Fruit fly (Drosophila melanogaster) whole organism, embryonic: Measurements from ENCODE around the gene nod.

ENCODE experiments used
- Atf6 ChIP-seq: fragments of 200-800 bp; sonication (Bioruptor generic); IDR thresholded peaks from 2 replicates; pipeline ENCODE4 v1.3.6; 2022; ENCODE audit warnings: missing biosample characterization, missing genetic modification characterization
- BEAF-32 ChIP-seq: fragments of 200-800 bp; sonication (Bioruptor generic); optimal IDR thresholded peaks from 3 replicates; lab custom pipeline; 2017; ENCODE audit warnings: missing biosample characterization, missing genetic modification characterization, mild to moderate bottlenecking, moderate library complexity, missing genetic modification reagents
- C15 ChIP-seq: fragments of 200-800 bp; sonication (Bioruptor generic); IDR thresholded peaks from 3 replicates; pipeline ENCODE4 v1.3.6; 2022; ENCODE audit warnings: missing biosample characterization, missing genetic modification characterization
- CG10321 ChIP-seq: fragments of 200-800 bp; sonication (Bioruptor generic); IDR thresholded peaks from 2 replicates; pipeline ENCODE4 v1.3.6; 2022; ENCODE audit warnings: missing biosample characterization, missing genetic modification characterization
- CG10543 ChIP-seq: fragments of 200-800 bp; sonication (Bioruptor generic); optimal IDR thresholded peaks from 3 replicates; lab custom pipeline; 2017; ENCODE audit warnings: missing biosample characterization, mild to moderate bottlenecking, missing genetic modification characterization, moderate library complexity
- CG10979 ChIP-seq: fragments of 200-800 bp; sonication (Bioruptor generic); optimal IDR thresholded peaks from 2 replicates; lab custom pipeline; 2018; ENCODE audit warnings: missing biosample characterization, mild to moderate bottlenecking, missing genetic modification characterization, moderate library complexity
- CG11560 ChIP-seq: fragments of 200-800 bp; sonication (Bioruptor generic); IDR thresholded peaks from 3 replicates; pipeline ENCODE4 v1.3.6; 2022; ENCODE audit warnings: missing biosample characterization, missing genetic modification characterization
- CG12391 ChIP-seq: fragments of 200-800 bp; sonication (Bioruptor generic); optimal IDR thresholded peaks from 3 replicates; lab custom pipeline; 2018; ENCODE audit warnings: missing biosample characterization, mild to moderate bottlenecking, missing genetic modification characterization, moderate library complexity
- CG13296 ChIP-seq: fragments of 200-800 bp; sonication (Bioruptor generic); optimal IDR thresholded peaks from 3 replicates; lab custom pipeline; 2018; ENCODE audit warnings: missing biosample characterization, mild to moderate bottlenecking, missing genetic modification characterization
- CG17359 ChIP-seq: fragments of 200-800 bp; sonication (Bioruptor generic); optimal IDR thresholded peaks from 3 replicates; lab custom pipeline; 2018; ENCODE audit warnings: missing biosample characterization, mild to moderate bottlenecking, missing genetic modification characterization, moderate library complexity
- CG17385 ChIP-seq: fragments of 200-800 bp; sonication (Bioruptor generic); optimal IDR thresholded peaks from 3 replicates; lab custom pipeline; 2018; ENCODE audit warnings: missing biosample characterization, mild to moderate bottlenecking, missing genetic modification characterization
- CG18262 ChIP-seq: fragments of 200-800 bp; optimal IDR thresholded peaks from 3 replicates; lab custom pipeline; 2019; ENCODE audit warnings: missing biosample characterization, mild to moderate bottlenecking, missing genetic modification characterization, moderate library complexity
- CG2120 ChIP-seq: fragments of 200-800 bp; sonication (Bioruptor generic); optimal IDR thresholded peaks from 3 replicates; lab custom pipeline; 2016; ENCODE audit warnings: missing biosample characterization, missing genetic modification characterization
- CG31441 ChIP-seq: fragments of 200-800 bp; sonication (Bioruptor generic); IDR thresholded peaks from 2 replicates; pipeline ENCODE4 v1.3.6; 2022; ENCODE audit warnings: missing biosample characterization, missing genetic modification characterization
- CG32772 ChIP-seq: fragments of 200-800 bp; sonication (Bioruptor generic); IDR thresholded peaks from 2 replicates; pipeline ENCODE4 v1.3.6; 2022; ENCODE audit warnings: missing biosample characterization, missing genetic modification characterization
- CG3281 ChIP-seq: fragments of 200-800 bp; sonication (Bioruptor generic); optimal IDR thresholded peaks from 3 replicates; lab custom pipeline; 2017; ENCODE audit warnings: missing biosample characterization, mild to moderate bottlenecking, missing genetic modification characterization
- CG4617 ChIP-seq: fragments of 200-800 bp; sonication (Bioruptor generic); optimal IDR thresholded peaks from 3 replicates; lab custom pipeline; 2016; ENCODE audit warnings: missing biosample characterization, missing genetic modification characterization, borderline replicate concordance
- CG5245 ChIP-seq: fragments of 200-800 bp; sonication (Bioruptor generic); optimal IDR thresholded peaks from 3 replicates; lab custom pipeline; 2016; ENCODE audit warnings: missing biosample characterization, missing genetic modification characterization
- CG7963 ChIP-seq: fragments of 200-800 bp; sonication (Bioruptor generic); IDR thresholded peaks from 3 replicates; pipeline ENCODE4 v1.3.6; 2022; ENCODE audit warnings: missing biosample characterization, missing genetic modification characterization; ENCODE audit not compliant: partially characterized antibody
- CG8359 ChIP-seq: fragments of 200-800 bp; sonication (Bioruptor generic); optimal IDR thresholded peaks from 2 replicates; lab custom pipeline; 2017; ENCODE audit warnings: missing biosample characterization, mild to moderate bottlenecking, missing genetic modification characterization, borderline replicate concordance
- CG8388 ChIP-seq: fragments of 200-800 bp; sonication (Bioruptor generic); optimal IDR thresholded peaks from 2 replicates; lab custom pipeline; 2019; ENCODE audit warnings: missing biosample characterization, mild to moderate bottlenecking, missing genetic modification characterization, moderate library complexity
- CG9437 ChIP-seq: fragments of 200-800 bp; sonication (Bioruptor generic); optimal IDR thresholded peaks from 2 replicates; lab custom pipeline; 2018; ENCODE audit warnings: missing biosample characterization, mild to moderate bottlenecking, missing genetic modification characterization
- Deaf1 ChIP-seq: fragments of 200-800 bp; optimal IDR thresholded peaks from 3 replicates; lab custom pipeline; 2019; ENCODE audit warnings: missing biosample characterization, mild to moderate bottlenecking, missing genetic modification characterization, moderate library complexity
- Dll ChIP-seq: fragments of 200-800 bp; sonication (Bioruptor generic); IDR thresholded peaks from 4 replicates; pipeline ENCODE4 v1.3.6; 2022; ENCODE audit warnings: missing biosample characterization, missing genetic modification characterization; ENCODE audit not compliant: partially characterized antibody
- Drgx ChIP-seq: fragments of 200-800 bp; sonication (Bioruptor generic); IDR thresholded peaks from 2 replicates; pipeline ENCODE4 v1.3.6; 2022; ENCODE audit warnings: missing biosample characterization, missing genetic modification characterization
- HLH54F ChIP-seq: fragments of 200-800 bp; sonication (Bioruptor generic); optimal IDR thresholded peaks from 3 replicates; lab custom pipeline; 2016; ENCODE audit warnings: missing biosample characterization, missing genetic modification characterization
- Med ChIP-seq: fragments of 200-800 bp; sonication (Bioruptor generic); peaks from one replicate; lab custom pipeline; 2016; ENCODE audit warnings: missing biosample characterization, missing genetic modification characterization, mild to moderate bottlenecking, inconsistent platforms, moderate library complexity
- Myb ChIP-seq: fragments of 200-800 bp; sonication (Bioruptor generic); optimal IDR thresholded peaks from 2 replicates; lab custom pipeline; 2016; ENCODE audit warnings: missing biosample characterization, missing genetic modification characterization
- NK7.1 ChIP-seq: fragments of 200-800 bp; sonication (Bioruptor generic); optimal IDR thresholded peaks from 3 replicates; lab custom pipeline; 2016; ENCODE audit warnings: missing biosample characterization, missing genetic modification characterization
- Neu2 ChIP-seq: fragments of 200-800 bp; sonication (Bioruptor generic); optimal IDR thresholded peaks from 3 replicates; lab custom pipeline; 2016; ENCODE audit warnings: missing biosample characterization, missing genetic modification characterization, borderline replicate concordance
- Scr ChIP-seq: fragments of 200-800 bp; sonication (Bioruptor generic); IDR thresholded peaks from 2 replicates; pipeline ENCODE4 v1.3.6; 2022; ENCODE audit warnings: missing biosample characterization, missing genetic modification characterization; ENCODE audit not compliant: partially characterized antibody
- bowl ChIP-seq: fragments of 200-800 bp; sonication (Bioruptor generic); IDR thresholded peaks from 2 replicates; pipeline ENCODE4 v1.3.6; 2022; ENCODE audit warnings: missing biosample characterization, missing genetic modification characterization
- corto ChIP-seq: fragments of 200-800 bp; sonication (Bioruptor generic); optimal IDR thresholded peaks from 2 replicates; lab custom pipeline; 2016; ENCODE audit warnings: missing biosample characterization, mild to moderate bottlenecking, missing genetic modification characterization, moderate library complexity
- exex ChIP-seq: fragments of 200-800 bp; sonication (Bioruptor generic); optimal IDR thresholded peaks from 4 replicates; lab custom pipeline; 2018; ENCODE audit warnings: missing biosample characterization, mild to moderate bottlenecking, missing genetic modification characterization, moderate library complexity
- fd3F ChIP-seq: fragments of 200-800 bp; sonication (Bioruptor generic); optimal IDR thresholded peaks from 2 replicates; lab custom pipeline; 2018; ENCODE audit warnings: missing biosample characterization, mild to moderate bottlenecking, missing genetic modification characterization, moderate library complexity
- grn ChIP-seq: fragments of 200-800 bp; sonication (Bioruptor generic); optimal IDR thresholded peaks from 3 replicates; lab custom pipeline; 2017; ENCODE audit warnings: missing biosample characterization, missing genetic modification characterization
- gsb-n ChIP-seq: fragments of 200-800 bp; sonication (Bioruptor generic); optimal IDR thresholded peaks from 3 replicates; lab custom pipeline; 2018; ENCODE audit warnings: missing biosample characterization, mild to moderate bottlenecking, missing genetic modification characterization
- gt ChIP-seq: fragments of 200-800 bp; sonication (Bioruptor generic); IDR thresholded peaks from 2 replicates; pipeline ENCODE4 v1.3.6; 2022; ENCODE audit warnings: missing biosample characterization, missing genetic modification characterization
- hth ChIP-seq: fragments of >200 bp; optimal IDR thresholded peaks from 2 replicates; lab custom pipeline; 2017; ENCODE audit warnings: inconsistent platforms
- ind ChIP-seq: fragments of 200-800 bp; sonication (Bioruptor generic); optimal IDR thresholded peaks from 3 replicates; lab custom pipeline; 2016; ENCODE audit warnings: missing biosample characterization, missing genetic modification characterization
- lola ChIP-seq, 3 experiments: fragments of >200 bp in 2 of 3; fragments of 200-800 bp in 1 of 3; sonication (Bioruptor generic) in 1 of 3; optimal IDR thresholded peaks; 2 replicates each; lab custom pipeline; 2017 to 2019; ENCODE audit warnings: missing biosample characterization in 3 of 3, missing genetic modification characterization in 3 of 3, mild to moderate bottlenecking in 1 of 3, moderate library complexity in 1 of 3
- mirr ChIP-seq: fragments of 200-800 bp; sonication (Bioruptor generic); optimal IDR thresholded peaks from 3 replicates; lab custom pipeline; 2018; ENCODE audit warnings: missing biosample characterization, mild to moderate bottlenecking, missing genetic modification characterization
- onecut ChIP-seq: fragments of 200-800 bp; sonication (Bioruptor generic); IDR thresholded peaks from 2 replicates; pipeline ENCODE4 v1.3.6; 2022; ENCODE audit warnings: missing biosample characterization, missing genetic modification characterization
- prd ChIP-seq, 3 experiments: fragments of >200 bp in 2 of 3; fragments of 200-800 bp in 1 of 3; sonication (Bioruptor generic) in 1 of 3; optimal IDR thresholded peaks in 2 of 3; IDR thresholded peaks in 1 of 3; 2 replicates in 2 of 3; 3 replicates in 1 of 3; pipeline versions ENCODE4 v1.3.6 to Lab custom; 2017 to 2022; ENCODE audit warnings: missing biosample characterization in 1 of 3, missing genetic modification characterization in 1 of 3
- sens-2 ChIP-seq: fragments of 200-800 bp; sonication (Bioruptor generic); IDR thresholded peaks from 2 replicates; pipeline ENCODE4 v1.3.6; 2022; ENCODE audit warnings: missing biosample characterization, missing genetic modification characterization
- sisA ChIP-seq: fragments of 200-800 bp; sonication (Bioruptor generic); IDR thresholded peaks from 2 replicates; pipeline ENCODE4 v1.3.6; 2022; ENCODE audit warnings: missing biosample characterization, missing genetic modification characterization
- sob ChIP-seq: fragments of 200-800 bp; sonication (Bioruptor generic); IDR thresholded peaks from 2 replicates; pipeline ENCODE4 v1.3.6; 2022; ENCODE audit warnings: missing biosample characterization, missing genetic modification characterization
- usp ChIP-seq: fragments of >200 bp; optimal IDR thresholded peaks from 2 replicates; lab custom pipeline; 2017; ENCODE audit warnings: missing biosample characterization, missing genetic modification characterization
- vvl ChIP-seq: fragments of 200-800 bp; sonication (Bioruptor generic); IDR thresholded peaks from 2 replicates; pipeline ENCODE4 v1.3.6; 2022; ENCODE audit warnings: missing biosample characterization, missing genetic modification characterization
- zfh2 ChIP-seq: fragments of 200-800 bp; sonication (Bioruptor generic); optimal IDR thresholded peaks from 2 replicates; lab custom pipeline; 2016; ENCODE audit warnings: missing biosample characterization, missing genetic modification characterization

Gene nod

dm6 chrX:11600795-11601358 is 20.3 kb downstream of the nod start (continued):
- TF ChIP-seq Deaf1 (tag; lab: Kevin White, UChicago), result no peak
- peak; percentile 90 for TF ChIP-seq CG10321 (GFP tag; lab: Robert Waterston, UW)
- no peak for TF ChIP-seq gt
- no peak for TF ChIP-seq CG10543 (GFP tag; lab: Kevin White, UChicago)
- no peak for TF ChIP-seq prd (optimal IDR thresholded peaks at IDR 0.05; lab: Kevin White, UChicago)
- TF ChIP-seq prd (GFP tag; IDR thresholded peaks at IDR 0.05; lab: Robert Waterston, UW), result 0 out of 3 replicates have a peak, but pooled peaks have one; percentile 7
- peak in 1 of 3 experiments; percentile 7 for TF ChIP-seq lola (GFP tag; optimal IDR thresholded peaks at IDR 0.05; lab: Kevin White, UChicago)
- no peak for TF ChIP-seq CG7963 (GFP tag; lab: Robert Waterston, UW)
- no peak for TF ChIP-seq CG3281 (GFP tag; lab: Kevin White, UChicago)
- no peak for TF ChIP-seq NK7.1
- no peak for TF ChIP-seq usp
- no peak for TF ChIP-seq BEAF-32 (GFP tag; lab: Kevin White, UChicago)
- TF ChIP-seq CG32772 (GFP tag; lab: Robert Waterston, UW), result no peak
- no peak for TF ChIP-seq CG4617 (GFP tag; lab: Kevin White, UChicago)
- TF ChIP-seq CG2120 (GFP tag; lab: Kevin White, UChicago), result peak; percentile 46
- no peak for TF ChIP-seq mirr (GFP tag; lab: Kevin White, UChicago)
- no peak for TF ChIP-seq CG31441 (GFP tag; lab: Robert Waterston, UW)
- TF ChIP-seq vvl (GFP tag; lab: Robert Waterston, UW), result 0 out of 2 replicates have a peak, but pooled peaks have one; percentile 32
- TF ChIP-seq CG17385, result no peak
- TF ChIP-seq Myb (GFP tag; lab: Kevin White, UChicago), result no peak
- no peak for TF ChIP-seq fd3F (GFP tag; lab: Kevin White, UChicago)
- no peak for TF ChIP-seq Dll (GFP tag; lab: Robert Waterston, UW)
- peak; percentile 13 for TF ChIP-seq CG18262 (tag; lab: Kevin White, UChicago)
- TF ChIP-seq C15, result no peak
- no peak for TF ChIP-seq grn (GFP tag; lab: Kevin White, UChicago)
- no peak for TF ChIP-seq CG17359 (tag; lab: Kevin White, UChicago)
- TF ChIP-seq Drgx (GFP tag; lab: Robert Waterston, UW), result no peak; the same call in 1 of the 2 replicates
- TF ChIP-seq HLH54F (GFP tag; lab: Kevin White, UChicago), result peak; percentile 29
- no peak for TF ChIP-seq Scr (GFP tag; lab: Robert Waterston, UW)
- TF ChIP-seq Atf6 (GFP tag; lab: Robert Waterston, UW), result no peak
- TF ChIP-seq CG11560 (tag; lab: Robert Waterston, UW), result no peak
- TF ChIP-seq CG9437 (GFP tag; lab: Kevin White, UChicago), result no peak
- TF ChIP-seq onecut (GFP tag; lab: Robert Waterston, UW), result peak; percentile 60
- no peak for TF ChIP-seq hth (lab: Kevin White, UChicago)
- TF ChIP-seq exex (tag; lab: Kevin White, UChicago), result no peak
- no peak for TF ChIP-seq CG8359 (GFP tag; lab: Kevin White, UChicago)
- TF ChIP-seq CG10979, result no peak
- no peak for TF ChIP-seq sob (GFP tag; lab: Robert Waterston, UW)
- TF ChIP-seq CG5245 (GFP tag; lab: Kevin White, UChicago), result no peak
- peak; percentile 57 for TF ChIP-seq Med
- TF ChIP-seq CG13296 (GFP tag; lab: Kevin White, UChicago), result no peak
- no peak for TF ChIP-seq ind
- TF ChIP-seq Neu2 (GFP tag; lab: Kevin White, UChicago), result no peak
- TF ChIP-seq CG8388 (GFP tag; lab: Kevin White, UChicago), result no peak
- no peak for TF ChIP-seq corto (GFP tag; lab: Kevin White, UChicago)
- no peak for TF ChIP-seq sisA (GFP tag; lab: Robert Waterston, UW)
- no peak for TF ChIP-seq CG12391 (tag; lab: Kevin White, UChicago)
- no peak for TF ChIP-seq sens-2
- TF ChIP-seq bowl (GFP tag; lab: Robert Waterston, UW), result no peak
- peak; percentile 15 for TF ChIP-seq zfh2 (GFP tag; lab: Kevin White, UChicago)
- no peak for TF ChIP-seq gsb-n (tag; lab: Kevin White, UChicago)
